Worm (Caenorhabditis elegans) whole organism, L4 larva: Measurements from ENCODE around the gene cdh-7.

Experiments
- F10B5.3 ChIP-seq: sonication (generic microtip); optimal IDR thresholded peaks from 2 replicates; lab custom pipeline; 2016; ENCODE audit warnings: mild to moderate bottlenecking, missing genetic modification characterization, missing compliant biosample characterization
- F26F4.8 ChIP-seq: fragments of 200-800 bp; sonication (Bioruptor generic); conservative IDR thresholded peaks from 2 replicates; pipeline ENCODE4 v1.3.6; 2022; ENCODE audit warnings: missing genetic modification characterization, missing compliant biosample characterization
- F37D6.2 ChIP-seq: sonication (generic microtip); optimal IDR thresholded peaks from 2 replicates; lab custom pipeline; 2016; ENCODE audit warnings: mild to moderate bottlenecking, missing genetic modification characterization, missing compliant biosample characterization
- F44E2.7 ChIP-seq: fragments of 200-800 bp; sonication (Bioruptor generic); IDR thresholded peaks from 2 replicates; pipeline ENCODE4 v2.1.2; 2022; ENCODE audit warnings: missing genetic modification characterization, missing compliant biosample characterization
- R02D3.7 ChIP-seq: fragments of 150-350 bp; sonication (generic microtip); optimal IDR thresholded peaks from 3 replicates; lab custom pipeline; 2014; ENCODE audit warnings: missing biosample characterization, missing genetic modification characterization
- T26A8.4 ChIP-seq: fragments of 200-800 bp; sonication (Bioruptor generic); IDR thresholded peaks from 2 replicates; pipeline ENCODE4 v1.3.6; 2022; ENCODE audit warnings: missing genetic modification characterization, missing compliant biosample characterization
- Y48G9A.11 ChIP-seq: fragments of 200-800 bp; sonication (Bioruptor generic); IDR thresholded peaks from 2 replicates; pipeline ENCODE4 v1.3.6; 2022; ENCODE audit warnings: missing genetic modification reagents, missing genetic modification characterization, missing compliant biosample characterization
- Y5F2A.4 ChIP-seq: fragments of 200-800 bp; sonication (Bioruptor generic); optimal IDR thresholded peaks from 2 replicates; lab custom pipeline; 2018; ENCODE audit warnings: mild to moderate bottlenecking, missing genetic modification characterization, missing compliant biosample characterization
- aha-1 ChIP-seq: fragments of 150-350 bp; peaks from one replicate; lab custom pipeline; 2014; ENCODE audit warnings: missing biosample characterization, missing genetic modification characterization
- ama-1 ChIP-seq: fragments of 150-350 bp; optimal IDR thresholded peaks from 2 replicates; lab custom pipeline; 2014; ENCODE audit warnings: inconsistent platforms, mixed read lengths
- arid-1 ChIP-seq: fragments of 200-800 bp; sonication (Bioruptor generic); conservative IDR thresholded peaks from 2 replicates; pipeline ENCODE4 v1.3.6; 2022; ENCODE audit warnings: missing genetic modification reagents, missing genetic modification characterization, missing compliant biosample characterization
- attf-4 ChIP-seq: sonication (generic microtip); optimal IDR thresholded peaks from 3 replicates; lab custom pipeline; 2017; ENCODE audit warnings: missing biosample characterization, missing genetic modification characterization
- ceh-20 ChIP-seq: fragments of 200-800 bp; sonication (Bioruptor generic); IDR thresholded peaks from 2 replicates; pipeline ENCODE4 v1.3.6; 2022; ENCODE audit warnings: missing genetic modification reagents, missing genetic modification characterization, missing compliant biosample characterization
- ceh-28 ChIP-seq: fragments of 150-350 bp; optimal IDR thresholded peaks from 2 replicates; lab custom pipeline; 2014; ENCODE audit warnings: missing biosample characterization, missing genetic modification reagents, missing genetic modification characterization
- ceh-32 ChIP-seq: sonication (generic microtip); optimal IDR thresholded peaks from 2 replicates; lab custom pipeline; 2016; ENCODE audit warnings: mild to moderate bottlenecking, missing genetic modification characterization, missing compliant biosample characterization; ENCODE audit not compliant: poor library complexity
- cey-2 ChIP-seq: sonication (generic microtip); optimal IDR thresholded peaks from 3 replicates; lab custom pipeline; 2017; ENCODE audit warnings: missing genetic modification characterization, mild to moderate bottlenecking, missing compliant biosample characterization, antibody characterized with exemption, borderline replicate concordance; ENCODE audit not compliant: insufficient read depth
- ctbp-1 ChIP-seq: fragments of 200-800 bp; sonication (Bioruptor generic); IDR thresholded peaks from 2 replicates; pipeline ENCODE4 v1.3.6; 2022; ENCODE audit warnings: missing genetic modification reagents, missing genetic modification characterization, missing compliant biosample characterization
- dpl-1 ChIP-seq: fragments of 150-350 bp; optimal IDR thresholded peaks from 2 replicates; lab custom pipeline; 2014; ENCODE audit warnings: missing biosample characterization, missing genetic modification reagents, missing genetic modification characterization
- duxl-1 ChIP-seq: sonication (generic microtip); optimal IDR thresholded peaks from 2 replicates; lab custom pipeline; 2016; ENCODE audit warnings: mild to moderate bottlenecking, missing genetic modification characterization, moderate library complexity, missing compliant biosample characterization; ENCODE audit not compliant: poor library complexity
- egl-27 ChIP-seq: sonication (generic microtip); optimal IDR thresholded peaks from 3 replicates; lab custom pipeline; 2017; ENCODE audit warnings: missing biosample characterization, missing genetic modification reagents, missing genetic modification characterization
- egl-43 ChIP-seq: fragments of 200-800 bp; sonication (Bioruptor generic); IDR thresholded peaks from 2 replicates; pipeline ENCODE4 v1.3.6; 2022; ENCODE audit warnings: missing genetic modification reagents, missing genetic modification characterization, missing compliant biosample characterization
- fos-1 ChIP-seq: fragments of 150-350 bp; optimal IDR thresholded peaks from 2 replicates; lab custom pipeline; 2014; ENCODE audit warnings: missing biosample characterization, missing genetic modification characterization
- hif-1 ChIP-seq, 2 experiments: sonication (generic microtip); optimal IDR thresholded peaks; 2 replicates each; lab custom pipeline; 2016 to 2017; ENCODE audit warnings: missing compliant biosample characterization in 2 of 2, missing genetic modification characterization in 2 of 2, missing genetic modification reagents in 2 of 2, missing genotype in 2 of 2, mild to moderate bottlenecking in 1 of 2
- hlh-11 ChIP-seq: fragments of 200-800 bp; sonication (Bioruptor generic); optimal IDR thresholded peaks from 2 replicates; lab custom pipeline; 2018; ENCODE audit warnings: mild to moderate bottlenecking, missing genetic modification characterization, missing compliant biosample characterization
- hlh-30 ChIP-seq: sonication (generic microtip); optimal IDR thresholded peaks from 2 replicates; lab custom pipeline; 2017; ENCODE audit warnings: antibody characterized with exemption, mild to moderate bottlenecking, missing genetic modification characterization, missing compliant biosample characterization; ENCODE audit not compliant: insufficient read depth
- jun-1 ChIP-seq: fragments of 150-350 bp; optimal IDR thresholded peaks from 2 replicates; lab custom pipeline; 2014; ENCODE audit warnings: missing biosample characterization, missing genetic modification reagents, missing genetic modification characterization
- lim-7 ChIP-seq: fragments of 200-800 bp; sonication (Bioruptor generic); IDR thresholded peaks from 2 replicates; pipeline ENCODE4 v1.3.6; 2022; ENCODE audit warnings: missing genetic modification characterization, missing compliant biosample characterization
- lin-1 ChIP-seq: fragments of 200-800 bp; sonication (Bioruptor generic); IDR thresholded peaks from 2 replicates; pipeline ENCODE4 v1.3.6; 2022; ENCODE audit warnings: missing genetic modification reagents, missing genetic modification characterization, missing compliant biosample characterization
- lin-13 ChIP-seq: fragments of 150-350 bp; optimal IDR thresholded peaks from 2 replicates; lab custom pipeline; 2014; ENCODE audit warnings: missing biosample characterization, missing genetic modification reagents, missing genetic modification characterization
- lin-15B ChIP-seq: fragments of 150-350 bp; sonication (generic microtip); optimal IDR thresholded peaks from 3 replicates; lab custom pipeline; 2014; ENCODE audit warnings: missing biosample characterization, missing genetic modification characterization
- lin-38 ChIP-seq: fragments of 200-800 bp; sonication (Bioruptor generic); IDR thresholded peaks from 2 replicates; pipeline ENCODE4 v1.3.6; 2022; ENCODE audit warnings: missing genetic modification reagents, missing genetic modification characterization, missing compliant biosample characterization
- lin-39 ChIP-seq: fragments of 150-350 bp; optimal IDR thresholded peaks from 2 replicates; lab custom pipeline; 2014; ENCODE audit warnings: missing biosample characterization, missing genetic modification reagents, missing genetic modification characterization
- mdt-29 ChIP-seq: fragments of 200-800 bp; sonication (Bioruptor generic); IDR thresholded peaks from 2 replicates; pipeline ENCODE4 v1.3.6; 2022; ENCODE audit warnings: missing genetic modification reagents, missing genetic modification characterization, missing compliant biosample characterization
- mep-1 ChIP-seq: fragments of 150-350 bp; sonication (generic microtip); optimal IDR thresholded peaks from 3 replicates; lab custom pipeline; 2014; ENCODE audit warnings: missing biosample characterization, missing genetic modification characterization
- mxl-3 ChIP-seq: fragments of 200-800 bp; sonication (Bioruptor generic); optimal IDR thresholded peaks from 2 replicates; lab custom pipeline; 2018; ENCODE audit warnings: mild to moderate bottlenecking, missing genetic modification characterization, missing compliant biosample characterization
- nhr-11 ChIP-seq: fragments of 150-350 bp; optimal IDR thresholded peaks from 2 replicates; lab custom pipeline; 2014; ENCODE audit warnings: missing biosample characterization, missing genetic modification characterization
- nhr-111 ChIP-seq: fragments of 200-800 bp; sonication (Bioruptor generic); optimal IDR thresholded peaks from 2 replicates; lab custom pipeline; 2018; ENCODE audit warnings: mild to moderate bottlenecking, missing genetic modification characterization, missing compliant biosample characterization
- nhr-42 ChIP-seq: fragments of 200-800 bp; sonication (Bioruptor generic); IDR thresholded peaks from 2 replicates; pipeline ENCODE4 v1.3.6; 2022; ENCODE audit warnings: missing genetic modification characterization, missing compliant biosample characterization
- nhr-6 ChIP-seq: fragments of 150-350 bp; optimal IDR thresholded peaks from 2 replicates; lab custom pipeline; 2014; ENCODE audit warnings: missing biosample characterization, missing genetic modification characterization
- nhr-76 ChIP-seq: fragments of 150-350 bp; optimal IDR thresholded peaks from 2 replicates; lab custom pipeline; 2014; ENCODE audit warnings: missing biosample characterization, missing genetic modification characterization
- nhr-77 ChIP-seq: fragments of 150-350 bp; optimal IDR thresholded peaks from 2 replicates; lab custom pipeline; 2014; ENCODE audit warnings: missing biosample characterization, missing genetic modification characterization
- saeg-2 ChIP-seq: fragments of 200-800 bp; sonication (Bioruptor generic); IDR thresholded peaks from 2 replicates; pipeline ENCODE4 v1.3.6; 2022; ENCODE audit warnings: missing genetic modification reagents, missing genetic modification characterization, missing compliant biosample characterization
- sdz-12 ChIP-seq: fragments of 200-800 bp; sonication (Bioruptor generic); optimal IDR thresholded peaks from 2 replicates; lab custom pipeline; 2018; ENCODE audit warnings: mild to moderate bottlenecking, missing genetic modification characterization, missing compliant biosample characterization
- set-16 ChIP-seq: fragments of 200-800 bp; sonication (Bioruptor generic); IDR thresholded peaks from 2 replicates; pipeline ENCODE4 v1.3.6; 2022; ENCODE audit warnings: missing genetic modification reagents, missing genetic modification characterization, missing compliant biosample characterization
- snpc-4 ChIP-seq: fragments of 150-350 bp; optimal IDR thresholded peaks from 2 replicates; lab custom pipeline; 2014; ENCODE audit warnings: missing biosample characterization, missing genetic modification characterization
- spr-3 ChIP-seq: fragments of 200-800 bp; sonication (Bioruptor generic); optimal IDR thresholded peaks from 2 replicates; lab custom pipeline; 2018; ENCODE audit warnings: mild to moderate bottlenecking, missing genetic modification characterization, missing compliant biosample characterization
- tag-97 ChIP-seq: fragments of 200-800 bp; sonication (Bioruptor generic); IDR thresholded peaks from 2 replicates; pipeline ENCODE4 v1.3.6; 2022; ENCODE audit warnings: missing genetic modification characterization, missing compliant biosample characterization
- unc-62 ChIP-seq, 3 experiments: fragments of 150-350 bp in 1 of 3; sonication (generic microtip); optimal IDR thresholded peaks in 2 of 3; peaks in 1 of 3; 1 replicate in 1 of 3; 2 replicates in 2 of 3; lab custom pipeline; 2014 to 2017; ENCODE audit warnings: missing biosample characterization in 3 of 3, missing genetic modification characterization in 3 of 3, missing genetic modification reagents in 3 of 3, missing genotype in 1 of 3
- zag-1 ChIP-seq: fragments of 150-350 bp; optimal IDR thresholded peaks from 2 replicates; lab custom pipeline; 2014; ENCODE audit warnings: missing biosample characterization, missing genetic modification characterization
- zip-11 ChIP-seq: fragments of 200-800 bp; sonication (Bioruptor generic); IDR thresholded peaks from 2 replicates; pipeline ENCODE4 v1.3.6; 2022; ENCODE audit warnings: missing genetic modification characterization, missing compliant biosample characterization
- zip-2 ChIP-seq: fragments of 150-350 bp; optimal IDR thresholded peaks from 2 replicates; lab custom pipeline; 2014; ENCODE audit warnings: missing biosample characterization, missing genetic modification characterization

The cdh-7 gene

ce11 chrII:14801086-14801531, 41.9 kb upstream of the cdh-7 start (continued):
- peak; percentile 21 for TF ChIP-seq F10B5.3 (tag; lab: Kevin White, UChicago)
- peak; percentile 68 for TF ChIP-seq dpl-1 (GFP tag; lab: Kevin White, UChicago)
- peak; percentile 63; the same call in 1 of the 2 replicates for TF ChIP-seq lin-1
- TF ChIP-seq unc-62 (GFP tag; optimal IDR thresholded peaks at IDR 0.05 in 1 of 2; lab: Kevin White, UChicago) = peak in 1 of 2 experiments; percentile 25
- TF ChIP-seq unc-62 (tag; optimal IDR thresholded peaks at IDR 0.05; lab: Kevin White, UChicago) = no peak
- TF ChIP-seq lin-13 (GFP tag; lab: Kevin White, UChicago) = peak; percentile 48
- no peak for TF ChIP-seq spr-3 (GFP tag; lab: Kevin White, UChicago)
- no peak for TF ChIP-seq R02D3.7 (tag; lab: Kevin White, UChicago)
- peak; percentile 54 for TF ChIP-seq nhr-77 (tag; lab: Kevin White, UChicago)
- TF ChIP-seq nhr-42 (GFP tag; lab: Robert Waterston, UW) = peak; percentile 86
- peak; percentile 47 for TF ChIP-seq hlh-11 (tag; lab: Kevin White, UChicago)
- TF ChIP-seq sdz-12 (GFP tag; lab: Kevin White, UChicago) = no peak
- TF ChIP-seq arid-1 (GFP tag; lab: Robert Waterston, UW) = peak; percentile 63
- TF ChIP-seq snpc-4 = peak; percentile 87
- TF ChIP-seq attf-4 (tag; lab: Kevin White, UChicago) = no peak
- no peak for TF ChIP-seq nhr-11 (tag; lab: Kevin White, UChicago)
- no peak for TF ChIP-seq nhr-76 (tag; lab: Kevin White, UChicago)
- no peak for TF ChIP-seq Y5F2A.4 (GFP tag; lab: Kevin White, UChicago)
- peak; percentile 23; the same call in 1 of the 2 replicates for TF ChIP-seq set-16 (GFP tag; lab: Robert Waterston, UW)
- no peak for TF ChIP-seq fos-1
- no peak for TF ChIP-seq nhr-111
- TF ChIP-seq zip-2 = peak; percentile 39
- peak; percentile 53; the same call in 1 of the 2 replicates for TF ChIP-seq Y48G9A.11 (GFP tag; lab: Robert Waterston, UW)
- TF ChIP-seq cey-2 = no peak
- TF ChIP-seq lin-15B (tag; lab: Kevin White, UChicago) = no peak
- no peak for TF ChIP-seq zip-11
- peak; percentile 75 for TF ChIP-seq aha-1 (tag; lab: Kevin White, UChicago)
- no peak for TF ChIP-seq saeg-2 (GFP tag; lab: Robert Waterston, UW)
- no peak for TF ChIP-seq lin-39
- TF ChIP-seq egl-27 (tag; lab: Kevin White, UChicago) = no peak
- TF ChIP-seq mep-1 = peak; percentile 52
- TF ChIP-seq mdt-29 (GFP tag; lab: Robert Waterston, UW) = peak; percentile 50; the same call in 1 of the 2 replicates
- peak in 1 of 2 experiments; percentile 22 for TF ChIP-seq hif-1 (tag; optimal IDR thresholded peaks at IDR 0.05; lab: Kevin White, UChicago)
- TF ChIP-seq F26F4.8 (GFP tag; lab: Robert Waterston, UW) = no peak
- no peak for TF ChIP-seq jun-1 (tag; lab: Kevin White, UChicago)
- peak; percentile 59; the same call in 1 of the 2 replicates for TF ChIP-seq lim-7 (GFP tag; lab: Robert Waterston, UW)
- peak; percentile 73 for TF ChIP-seq ceh-20
- peak; percentile 32 for TF ChIP-seq duxl-1 (tag; lab: Kevin White, UChicago)
- no peak for TF ChIP-seq nhr-6 (tag; lab: Kevin White, UChicago)
- peak; percentile 68 for TF ChIP-seq egl-43
- peak; percentile 85 for TF ChIP-seq lin-38 (GFP tag; lab: Robert Waterston, UW)
- no peak for TF ChIP-seq tag-97
- no peak for TF ChIP-seq zag-1 (tag; lab: Kevin White, UChicago)
- peak; percentile 72 for TF ChIP-seq F37D6.2 (tag; lab: Kevin White, UChicago)
- no peak for TF ChIP-seq ctbp-1 (GFP tag; lab: Robert Waterston, UW)
- TF ChIP-seq ama-1 = no peak
- no peak for TF ChIP-seq ceh-32
- TF ChIP-seq F44E2.7 (GFP tag; lab: Robert Waterston, UW) = no peak
- peak; percentile 86 for TF ChIP-seq T26A8.4 (GFP tag; lab: Robert Waterston, UW)
- peak; percentile 26 for TF ChIP-seq mxl-3
- peak; percentile 50 for TF ChIP-seq hlh-30 (tag; lab: Kevin White, UChicago)
- no peak for TF ChIP-seq ceh-28 (tag; lab: Kevin White, UChicago)
